Fruit fly (Drosophila melanogaster) whole organism, embryonic: ENCODE measurements around the gene kirre.
A peak's percentile ranks its signal among the peaks of the same experiment; 100 is the strongest.

Experiments
- Ada2b ChIP-seq: fragments of 200-800 bp; sonication (Bioruptor generic); IDR thresholded peaks from 2 replicates; pipeline ENCODE4 v1.3.6; 2022; ENCODE audit warnings: missing biosample characterization, missing genetic modification characterization
- Blimp-1 ChIP-seq: fragments of 200-800 bp; sonication (Bioruptor generic); optimal IDR thresholded peaks from 3 replicates; lab custom pipeline; 2018; ENCODE audit warnings: missing biosample characterization, missing genetic modification characterization, mild to moderate bottlenecking, moderate library complexity, missing genetic modification reagents
- CG10267 ChIP-seq: fragments of 200-800 bp; sonication (Bioruptor generic); optimal IDR thresholded peaks from 2 replicates; lab custom pipeline; 2018; ENCODE audit warnings: missing biosample characterization, mild to moderate bottlenecking, missing genetic modification characterization, moderate library complexity
- CG10979 ChIP-seq: fragments of 200-800 bp; sonication (Bioruptor generic); optimal IDR thresholded peaks from 2 replicates; lab custom pipeline; 2018; ENCODE audit warnings: missing biosample characterization, mild to moderate bottlenecking, missing genetic modification characterization, moderate library complexity
- CG11093 ChIP-seq: fragments of 200-800 bp; sonication (Bioruptor generic); IDR thresholded peaks from 3 replicates; pipeline ENCODE4 v1.3.6; 2022; ENCODE audit warnings: missing biosample characterization, missing genetic modification characterization
- CG11504 ChIP-seq: fragments of 200-800 bp; sonication (Bioruptor generic); optimal IDR thresholded peaks from 3 replicates; lab custom pipeline; 2019; ENCODE audit warnings: missing biosample characterization, mild to moderate bottlenecking, missing genetic modification characterization, moderate library complexity
- CG11723 ChIP-seq: fragments of 200-800 bp; sonication (Bioruptor generic); optimal IDR thresholded peaks from 2 replicates; lab custom pipeline; 2017; ENCODE audit warnings: missing biosample characterization, mild to moderate bottlenecking, missing genetic modification characterization
- CG12155 ChIP-seq: fragments of 200-800 bp; sonication (Bioruptor generic); optimal IDR thresholded peaks from 3 replicates; lab custom pipeline; 2016; ENCODE audit warnings: missing biosample characterization, missing genetic modification characterization
- CG1233 ChIP-seq: fragments of 200-800 bp; sonication (Bioruptor generic); optimal IDR thresholded peaks from 4 replicates; lab custom pipeline; 2018; ENCODE audit warnings: missing biosample characterization, mild to moderate bottlenecking, missing genetic modification characterization
- CG15073 ChIP-seq: fragments of 200-800 bp; sonication (Bioruptor generic); optimal IDR thresholded peaks from 2 replicates; lab custom pipeline; 2016; ENCODE audit warnings: missing biosample characterization, missing genetic modification characterization
- CG1529 ChIP-seq: fragments of 200-800 bp; sonication (Bioruptor generic); optimal IDR thresholded peaks from 3 replicates; lab custom pipeline; 2018; ENCODE audit warnings: missing biosample characterization, missing genetic modification characterization
- CG16813 ChIP-seq: fragments of 200-800 bp; sonication (Bioruptor generic); IDR thresholded peaks from 3 replicates; pipeline ENCODE4 v1.3.6; 2022; ENCODE audit warnings: missing biosample characterization, missing genetic modification characterization; ENCODE audit not compliant: partially characterized antibody
- CG17359 ChIP-seq: fragments of 200-800 bp; sonication (Bioruptor generic); optimal IDR thresholded peaks from 3 replicates; lab custom pipeline; 2018; ENCODE audit warnings: missing biosample characterization, mild to moderate bottlenecking, missing genetic modification characterization, moderate library complexity
- CG17568 ChIP-seq: fragments of 200-800 bp; sonication (Bioruptor generic); optimal IDR thresholded peaks from 2 replicates; lab custom pipeline; 2018; ENCODE audit warnings: missing biosample characterization, mild to moderate bottlenecking, missing genetic modification characterization, moderate library complexity
- CG2129 ChIP-seq: fragments of 200-800 bp; sonication (Bioruptor generic); IDR thresholded peaks from 2 replicates; pipeline ENCODE4 v1.3.6; 2022; ENCODE audit warnings: missing biosample characterization, missing genetic modification characterization; ENCODE audit not compliant: partially characterized antibody
- CG31365 ChIP-seq: fragments of 200-800 bp; sonication (Bioruptor generic); optimal IDR thresholded peaks from 2 replicates; lab custom pipeline; 2018; ENCODE audit warnings: missing biosample characterization, mild to moderate bottlenecking, missing genetic modification characterization
- CG31441 ChIP-seq: fragments of 200-800 bp; sonication (Bioruptor generic); IDR thresholded peaks from 2 replicates; pipeline ENCODE4 v1.3.6; 2022; ENCODE audit warnings: missing biosample characterization, missing genetic modification characterization
- CG3995 ChIP-seq: fragments of 200-800 bp; sonication (Bioruptor generic); optimal IDR thresholded peaks from 3 replicates; lab custom pipeline; 2016; ENCODE audit warnings: missing biosample characterization, missing genetic modification characterization
- CG7271 ChIP-seq: fragments of 200-800 bp; sonication (Bioruptor generic); optimal IDR thresholded peaks from 2 replicates; lab custom pipeline; 2018; ENCODE audit warnings: missing biosample characterization, mild to moderate bottlenecking, missing genetic modification characterization, moderate library complexity
- CG8290 ChIP-seq, 3 experiments: fragments of 200-800 bp; sonication (Bioruptor generic); optimal IDR thresholded peaks; 2 replicates each; lab custom pipeline; 2016 to 2019; ENCODE audit warnings: missing biosample characterization in 3 of 3, missing genetic modification characterization in 3 of 3, mild to moderate bottlenecking in 2 of 3, moderate library complexity in 1 of 3
- CG8924 ChIP-seq: fragments of 200-800 bp; optimal IDR thresholded peaks from 3 replicates; lab custom pipeline; 2019; ENCODE audit warnings: missing biosample characterization, mild to moderate bottlenecking, missing genetic modification characterization, moderate library complexity
- CG9932 ChIP-seq: fragments of 200-800 bp; sonication (Bioruptor generic); IDR thresholded peaks from 2 replicates; pipeline ENCODE4 v1.3.6; 2022; ENCODE audit warnings: missing biosample characterization, missing genetic modification characterization
- Drgx ChIP-seq: fragments of 200-800 bp; sonication (Bioruptor generic); IDR thresholded peaks from 2 replicates; pipeline ENCODE4 v1.3.6; 2022; ENCODE audit warnings: missing biosample characterization, missing genetic modification characterization
- Ets65A ChIP-seq: fragments of 200-800 bp; sonication (Bioruptor generic); peaks from one replicate; lab custom pipeline; 2016; ENCODE audit warnings: missing biosample characterization, missing genetic modification characterization
- Hr51 ChIP-seq, 2 experiments: fragments of 200-800 bp; sonication (Bioruptor generic); optimal IDR thresholded peaks; 2 replicates in 1 of 2; 3 replicates in 1 of 2; lab custom pipeline; 2016 to 2018; ENCODE audit warnings: missing biosample characterization in 2 of 2, missing genetic modification characterization in 2 of 2, mild to moderate bottlenecking in 1 of 2, moderate library complexity in 1 of 2
- Hsf ChIP-seq: fragments of 200-800 bp; sonication (Bioruptor generic); optimal IDR thresholded peaks from 3 replicates; lab custom pipeline; 2016; ENCODE audit warnings: missing biosample characterization, missing genetic modification characterization
- Lim3 ChIP-seq: fragments of 200-800 bp; sonication (Bioruptor generic); IDR thresholded peaks from 2 replicates; pipeline ENCODE4 v1.3.6; 2022; ENCODE audit warnings: missing biosample characterization, missing genetic modification characterization
- Myb ChIP-seq: fragments of 200-800 bp; sonication (Bioruptor generic); optimal IDR thresholded peaks from 2 replicates; lab custom pipeline; 2016; ENCODE audit warnings: missing biosample characterization, missing genetic modification characterization
- Rfx ChIP-seq: fragments of 200-800 bp; sonication (Bioruptor generic); IDR thresholded peaks from 2 replicates; pipeline ENCODE4 v1.3.6; 2022; ENCODE audit warnings: missing biosample characterization, missing genetic modification characterization
- Sry-δ ChIP-seq: fragments of 200-800 bp; sonication (Bioruptor generic); optimal IDR thresholded peaks from 2 replicates; lab custom pipeline; 2016; ENCODE audit warnings: missing biosample characterization, missing genetic modification characterization
- Stat92E ChIP-seq, 3 experiments: fragments of >200 bp in 2 of 3; fragments of 200-800 bp in 1 of 3; sonication (Bioruptor generic) in 1 of 3; optimal IDR thresholded peaks; 2 replicates each; lab custom pipeline; 2017 to 2019; ENCODE audit warnings: missing biosample characterization in 3 of 3, missing genetic modification characterization in 3 of 3, mild to moderate bottlenecking in 1 of 3, moderate library complexity in 1 of 3
- caup ChIP-seq: fragments of 200-800 bp; sonication (Bioruptor generic); optimal IDR thresholded peaks from 3 replicates; lab custom pipeline; 2017; ENCODE audit warnings: missing biosample characterization, mild to moderate bottlenecking, missing genetic modification characterization, moderate library complexity; ENCODE audit not compliant: severe bottlenecking
- crol ChIP-seq: fragments of 200-800 bp; sonication (Bioruptor generic); IDR thresholded peaks from 2 replicates; pipeline ENCODE4 v1.3.6; 2022; ENCODE audit warnings: missing biosample characterization, missing genetic modification characterization
- dmrt99B ChIP-seq: fragments of 200-800 bp; sonication (Bioruptor generic); optimal IDR thresholded peaks from 2 replicates; lab custom pipeline; 2018; ENCODE audit warnings: missing biosample characterization, mild to moderate bottlenecking, missing genetic modification characterization, moderate library complexity
- exex ChIP-seq: fragments of 200-800 bp; sonication (Bioruptor generic); optimal IDR thresholded peaks from 4 replicates; lab custom pipeline; 2018; ENCODE audit warnings: missing biosample characterization, mild to moderate bottlenecking, missing genetic modification characterization, moderate library complexity
- kah ChIP-seq: fragments of 200-800 bp; sonication (Bioruptor generic); optimal IDR thresholded peaks from 2 replicates; lab custom pipeline; 2018; ENCODE audit warnings: missing biosample characterization, mild to moderate bottlenecking, missing genetic modification characterization
- knrl ChIP-seq: fragments of 200-800 bp; sonication (Bioruptor generic); IDR thresholded peaks from 3 replicates; pipeline ENCODE4 v1.3.6; 2022; ENCODE audit warnings: missing biosample characterization, missing genetic modification characterization; ENCODE audit not compliant: partially characterized antibody
- lab ChIP-seq: fragments of 200-800 bp; sonication (Bioruptor generic); optimal IDR thresholded peaks from 3 replicates; lab custom pipeline; 2017; ENCODE audit warnings: missing biosample characterization, missing genetic modification characterization, mild to moderate bottlenecking, moderate library complexity, missing genetic modification reagents
- org-1 ChIP-seq: fragments of 200-800 bp; sonication (Bioruptor generic); optimal IDR thresholded peaks from 2 replicates; lab custom pipeline; 2017; ENCODE audit warnings: missing biosample characterization, missing genetic modification characterization
- pb ChIP-seq: fragments of 200-800 bp; sonication (Bioruptor generic); optimal IDR thresholded peaks from 3 replicates; lab custom pipeline; 2016; ENCODE audit warnings: missing biosample characterization, missing genetic modification characterization
- phol ChIP-seq: fragments of 200-800 bp; sonication (Bioruptor generic); optimal IDR thresholded peaks from 3 replicates; lab custom pipeline; 2018; ENCODE audit warnings: missing biosample characterization, mild to moderate bottlenecking, missing genetic modification characterization, moderate library complexity
- pita ChIP-seq: fragments of 200-800 bp; sonication (Bioruptor generic); optimal IDR thresholded peaks from 2 replicates; lab custom pipeline; 2017; ENCODE audit warnings: missing biosample characterization, mild to moderate bottlenecking, missing genetic modification characterization
- seq ChIP-seq: fragments of 200-800 bp; sonication (Bioruptor generic); IDR thresholded peaks from 2 replicates; pipeline ENCODE4 v1.3.6; 2022; ENCODE audit warnings: missing biosample characterization, missing genetic modification characterization
- sqz ChIP-seq: fragments of 200-800 bp; sonication (Bioruptor generic); optimal IDR thresholded peaks from 3 replicates; lab custom pipeline; 2018; ENCODE audit warnings: missing biosample characterization, mild to moderate bottlenecking, missing genetic modification characterization
- ttk ChIP-seq: fragments of 200-800 bp; sonication (Bioruptor generic); IDR thresholded peaks from 2 replicates; pipeline ENCODE4 v2.1.2; 2022; ENCODE audit warnings: missing biosample characterization, missing genetic modification characterization
- unpg ChIP-seq: fragments of 200-800 bp; sonication (Bioruptor generic); optimal IDR thresholded peaks from 3 replicates; lab custom pipeline; 2018; ENCODE audit warnings: missing biosample characterization, mild to moderate bottlenecking, missing genetic modification characterization, moderate library complexity
- vvl ChIP-seq: fragments of 200-800 bp; sonication (Bioruptor generic); IDR thresholded peaks from 2 replicates; pipeline ENCODE4 v1.3.6; 2022; ENCODE audit warnings: missing biosample characterization, missing genetic modification characterization
- wor ChIP-seq: fragments of 200-800 bp; sonication (Bioruptor generic); IDR thresholded peaks from 2 replicates; pipeline ENCODE4 v1.3.6; 2022; ENCODE audit warnings: missing biosample characterization, missing genetic modification characterization

The kirre gene

dm6 chrX:2907105-2907694 lies 167.0 kb downstream of the kirre start (continued):
- no peak for TF ChIP-seq Stat92E (GFP tag; optimal IDR thresholded peaks at IDR 0.05; lab: Kevin White, UChicago)
- no peak for TF ChIP-seq knrl (GFP tag; lab: Robert Waterston, UW)
- TF ChIP-seq ttk (GFP tag; lab: Robert Waterston, UW), result peak; percentile 51; the same call in 1 of the 2 replicates
- TF ChIP-seq CG17568 (GFP tag; lab: Kevin White, UChicago), result no peak
- no peak for TF ChIP-seq CG10267
- peak; percentile 1 for TF ChIP-seq Hsf (GFP tag; lab: Kevin White, UChicago)
- TF ChIP-seq Myb, result no peak
- no peak for TF ChIP-seq CG1233
- 0 out of 2 replicates have a peak, but pooled peaks have one; percentile 15 for TF ChIP-seq Rfx (GFP tag; lab: Robert Waterston, UW)
- peak; percentile 5 for TF ChIP-seq phol (tag; lab: Kevin White, UChicago)
- TF ChIP-seq CG7271 (tag; lab: Kevin White, UChicago), result no peak
- TF ChIP-seq wor, result no peak
- no peak for TF ChIP-seq CG3995 (GFP tag; lab: Kevin White, UChicago)
- no peak for TF ChIP-seq CG11723 (GFP tag; lab: Kevin White, UChicago)
- peak; percentile 36 for TF ChIP-seq dmrt99B
- TF ChIP-seq CG10979 (tag; lab: Kevin White, UChicago), result peak; percentile 11
- TF ChIP-seq CG17359, result peak; percentile 12
- no peak for TF ChIP-seq CG2129 (GFP tag; lab: Robert Waterston, UW)
- no peak for TF ChIP-seq pita
- TF ChIP-seq pb (GFP tag; lab: Kevin White, UChicago), result no peak
- no peak for TF ChIP-seq sqz (GFP tag; lab: Kevin White, UChicago)
- TF ChIP-seq Blimp-1 (GFP tag; lab: Kevin White, UChicago), result peak; percentile 17
- TF ChIP-seq Ets65A (GFP tag; lab: Kevin White, UChicago), result peak; percentile 81
- TF ChIP-seq CG31441 (GFP tag; lab: Robert Waterston, UW), result 0 out of 2 replicates have a peak, but pooled peaks have one; percentile 23
- peak; percentile 20 for TF ChIP-seq unpg
- no peak for TF ChIP-seq CG12155 (GFP tag; lab: Kevin White, UChicago)
- TF ChIP-seq CG31365 (tag; lab: Kevin White, UChicago), result no peak
- no peak for TF ChIP-seq Lim3 (GFP tag; lab: Robert Waterston, UW)
- peak in 1 of 2 experiments; percentile 13 for TF ChIP-seq Hr51 (GFP tag; optimal IDR thresholded peaks at IDR 0.05; lab: Kevin White, UChicago)
- no peak for TF ChIP-seq kah (GFP tag; lab: Kevin White, UChicago)
- TF ChIP-seq Ada2b (GFP tag; lab: Robert Waterston, UW), result no peak
- TF ChIP-seq CG1529, result no peak
- TF ChIP-seq CG11093 (GFP tag; lab: Robert Waterston, UW), result 0 out of 3 replicates have a peak, but pooled peaks have one; percentile 40
- no peak for TF ChIP-seq CG9932
- TF ChIP-seq CG8924, result no peak
- TF ChIP-seq CG15073 (GFP tag; lab: Kevin White, UChicago), result no peak
- no peak for TF ChIP-seq CG8290 (GFP tag; optimal IDR thresholded peaks at IDR 0.05; lab: Kevin White, UChicago)
- peak in 1 of 2 experiments; percentile 47 for TF ChIP-seq CG8290 (tag; optimal IDR thresholded peaks at IDR 0.05; lab: Kevin White, UChicago)
- TF ChIP-seq vvl (GFP tag; lab: Robert Waterston, UW), result peak; percentile 18; the same call in 1 of the 2 replicates
- peak; percentile 11 for TF ChIP-seq lab (GFP tag; lab: Kevin White, UChicago)
- no peak for TF ChIP-seq caup (GFP tag; lab: Kevin White, UChicago)
- TF ChIP-seq Drgx (GFP tag; lab: Robert Waterston, UW), result peak; percentile 41; the same call in 1 of the 2 replicates
- no peak for TF ChIP-seq Sry-δ (GFP tag; lab: Kevin White, UChicago)
- TF ChIP-seq exex (tag; lab: Kevin White, UChicago), result no peak
- no peak for TF ChIP-seq org-1 (GFP tag; lab: Kevin White, UChicago)
- TF ChIP-seq crol (GFP tag; lab: Robert Waterston, UW), result peak; percentile 28; the same call in 1 of the 2 replicates
- TF ChIP-seq CG11504 (tag; lab: Kevin White, UChicago), result peak; percentile 37
- no peak for TF ChIP-seq seq (GFP tag; lab: Robert Waterston, UW)
- no peak for TF ChIP-seq CG16813 (GFP tag; lab: Robert Waterston, UW)
